Worm (Caenorhabditis elegans) whole organism, L2 larva: Measurements from ENCODE around the gene neg-1.

Source experiments
- ama-1 ChIP-seq: fragments of 150-350 bp; optimal IDR thresholded peaks from 2 replicates; lab custom pipeline; 2018; ENCODE audit warnings: inconsistent platforms
- blmp-1 ChIP-seq: sonication (generic microtip); optimal IDR thresholded peaks from 2 replicates; lab custom pipeline; 2017; ENCODE audit warnings: missing genetic modification characterization, mild to moderate bottlenecking, missing compliant biosample characterization, antibody characterized with exemption, moderate library complexity; ENCODE audit not compliant: insufficient read depth
- skn-1 ChIP-seq: sonication (generic microtip); optimal IDR thresholded peaks from 2 replicates; lab custom pipeline; 2017; ENCODE audit warnings: missing biosample characterization, missing genetic modification characterization
- ztf-1 ChIP-seq: fragments of 200-800 bp; sonication (Bioruptor generic); conservative IDR thresholded peaks from 2 replicates; pipeline ENCODE4 v1.3.6; 2022; ENCODE audit warnings: missing genetic modification characterization, missing compliant biosample characterization
- ztf-11 ChIP-seq: sonication (generic microtip); optimal IDR thresholded peaks from 2 replicates; lab custom pipeline; 2017; ENCODE audit warnings: missing biosample characterization, missing genetic modification characterization

DNA sequence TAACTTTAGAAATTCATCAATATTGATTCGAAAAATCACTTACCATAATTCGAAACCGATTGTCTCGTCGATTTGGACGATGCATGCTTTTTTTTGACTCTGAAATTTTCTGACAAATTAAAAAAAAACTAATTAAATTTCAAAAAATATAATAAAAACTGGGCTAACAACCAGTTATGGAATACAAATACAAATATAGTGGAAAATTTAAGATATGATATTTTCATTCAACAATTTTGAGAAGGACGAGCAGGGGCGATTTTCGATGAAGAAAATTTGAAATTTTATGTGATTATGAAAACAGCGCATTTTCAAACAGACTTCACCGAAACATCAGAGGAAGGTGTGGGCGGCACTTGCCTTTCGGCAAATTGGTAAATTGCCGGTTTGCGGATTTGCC is 7.6 kb upstream of the neg-1 start, which contains the start of gene F13A2.1:
- no peak for TF ChIP-seq blmp-1 (tag; lab: Kevin White, UChicago)
- no peak for TF ChIP-seq ztf-1 (GFP tag; lab: Robert Waterston, UW)
- TF ChIP-seq ama-1 (lab: Kevin White, UChicago) = no peak
- TF ChIP-seq skn-1 = no peak
- TF ChIP-seq ztf-11 (tag; lab: Kevin White, UChicago) = no peak
